Fruit fly (Drosophila melanogaster) whole organism, pupa: ENCODE results near the gene CG6865.

Experiments used
- CG12605 ChIP-seq: fragments of 200-800 bp; sonication (Bioruptor generic); IDR thresholded peaks from 2 replicates; pipeline ENCODE4 v1.3.6; 2022; ENCODE audit warnings: missing biosample characterization, missing genetic modification characterization
- CG4496 ChIP-seq: fragments of 200-800 bp; sonication (Bioruptor generic); IDR thresholded peaks from 3 replicates; pipeline ENCODE4 v1.3.6; 2022; ENCODE audit warnings: missing biosample characterization, missing genetic modification characterization
- CG8159 ChIP-seq: fragments of 200-800 bp; sonication (Bioruptor generic); optimal IDR thresholded peaks from 3 replicates; lab custom pipeline; 2018; ENCODE audit warnings: missing biosample characterization, mild to moderate bottlenecking, missing genetic modification characterization, moderate library complexity
- CG8301 ChIP-seq: fragments of 200-800 bp; sonication (Bioruptor generic); optimal IDR thresholded peaks from 2 replicates; lab custom pipeline; 2018; ENCODE audit warnings: missing biosample characterization, mild to moderate bottlenecking, missing genetic modification characterization
- EcR ChIP-seq: fragments of 200-800 bp; sonication (Bioruptor generic); optimal IDR thresholded peaks from 3 replicates; lab custom pipeline; 2019; ENCODE audit warnings: missing biosample characterization, missing genetic modification characterization, mild to moderate bottlenecking, moderate library complexity, missing genetic modification reagents

DNA sequence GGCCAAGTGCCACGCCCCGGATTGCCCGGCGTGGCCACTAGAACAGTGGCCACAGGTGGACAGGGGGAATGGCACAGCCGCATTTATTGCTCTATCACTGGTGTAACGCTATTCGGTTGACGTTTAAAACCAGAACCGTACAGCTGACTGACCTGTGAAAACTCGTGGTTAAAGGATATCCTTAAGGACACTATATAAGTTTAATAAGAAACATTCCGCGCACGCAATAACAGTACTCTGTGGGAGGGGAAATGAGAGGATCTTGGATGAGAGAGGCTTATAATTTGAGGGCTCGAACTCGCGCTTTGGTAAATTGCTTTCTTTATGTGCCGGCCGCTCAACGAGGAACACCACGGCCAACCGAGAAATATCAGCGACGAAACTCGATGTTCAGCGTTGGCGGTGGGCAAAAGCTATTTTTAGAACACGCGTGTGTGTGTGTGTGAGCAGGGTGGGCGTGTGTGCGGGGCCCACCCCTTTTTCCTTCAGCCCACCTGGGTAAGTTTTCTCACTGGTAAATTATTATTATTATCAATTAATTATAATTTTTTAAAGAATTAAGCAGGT lies 32.9 kb downstream of the CG6865 start:
- no peak for TF ChIP-seq CG12605 (GFP tag; lab: Robert Waterston, UW)
- peak; percentile 51 for TF ChIP-seq EcR (GFP tag; lab: Kevin White, UChicago)
- TF ChIP-seq CG8159 (tag; lab: Kevin White, UChicago) = no peak
- TF ChIP-seq CG8301 (tag; lab: Kevin White, UChicago) = no peak
- TF ChIP-seq CG4496 (GFP tag; lab: Robert Waterston, UW) = 0 out of 3 replicates have a peak, but pooled peaks have one; percentile 53
